Worm (Caenorhabditis elegans) whole organism, midembryonic: ENCODE results near the gene C50F4.4.

Source experiments
- T22C8.4 ChIP-seq: fragments of 200-800 bp; sonication (Bioruptor generic); IDR thresholded peaks from 2 replicates; pipeline ENCODE4 v1.3.6; 2022; ENCODE audit warnings: missing genetic modification characterization, missing compliant biosample characterization
- cog-1 ChIP-seq: sonication (generic microtip); optimal IDR thresholded peaks from 2 replicates; lab custom pipeline; 2016; ENCODE audit warnings: missing genetic modification characterization, missing compliant biosample characterization
- flt-1 ChIP-seq: fragments of 200-800 bp; sonication (Bioruptor generic); IDR thresholded peaks from 2 replicates; pipeline ENCODE4 v1.3.6; 2022; ENCODE audit warnings: missing genetic modification characterization, missing compliant biosample characterization
- klf-2 ChIP-seq: fragments of 200-800 bp; sonication (Bioruptor generic); conservative IDR thresholded peaks from 2 replicates; pipeline ENCODE4 v1.3.6; 2022; ENCODE audit warnings: missing genetic modification reagents, missing genetic modification characterization, missing compliant biosample characterization
- med-1 ChIP-seq: sonication (generic microtip); optimal IDR thresholded peaks from 2 replicates; lab custom pipeline; 2017; ENCODE audit warnings: missing genetic modification characterization, mild to moderate bottlenecking, missing compliant biosample characterization, antibody characterized with exemption, missing genetic modification reagents; ENCODE audit not compliant: insufficient read depth
- ref-1 ChIP-seq: fragments of 200-800 bp; sonication (Bioruptor generic); conservative IDR thresholded peaks from 2 replicates; pipeline ENCODE4 v1.3.6; 2022; ENCODE audit warnings: missing genetic modification reagents, missing genetic modification characterization, missing compliant biosample characterization
- ztf-23 ChIP-seq: fragments of 200-800 bp; sonication (Bioruptor generic); IDR thresholded peaks from 2 replicates; pipeline ENCODE4 v1.3.6; 2022; ENCODE audit warnings: missing genetic modification reagents, missing genetic modification characterization, missing compliant biosample characterization
- ztf-29 ChIP-seq: fragments of 200-800 bp; sonication (Bioruptor generic); IDR thresholded peaks from 2 replicates; pipeline ENCODE4 v1.3.6; 2022; ENCODE audit warnings: missing genetic modification reagents, missing genetic modification characterization, missing compliant biosample characterization

- TF ChIP-seq T22C8.4 (GFP tag; lab: Robert Waterston, UW) (no peak), med-1 (GFP tag; lab: Kevin White, UChicago) (no peak), ref-1 (no peak), klf-2 (GFP tag; lab: Robert Waterston, UW) (no peak), cog-1 (no peak), ztf-23 (GFP tag; lab: Robert Waterston, UW) (no peak), flt-1 (GFP tag; lab: Robert Waterston, UW) (no peak), ztf-29 (GFP tag; lab: Robert Waterston, UW) (no peak)
Observed at ce11 chrV:9546042-9546581, 9.5 kb downstream of the C50F4.4 start, which contains the start of gene C50F4.6.
